Fruit fly (Drosophila melanogaster): ENCODE results near the gene Osi24.

DNA sequence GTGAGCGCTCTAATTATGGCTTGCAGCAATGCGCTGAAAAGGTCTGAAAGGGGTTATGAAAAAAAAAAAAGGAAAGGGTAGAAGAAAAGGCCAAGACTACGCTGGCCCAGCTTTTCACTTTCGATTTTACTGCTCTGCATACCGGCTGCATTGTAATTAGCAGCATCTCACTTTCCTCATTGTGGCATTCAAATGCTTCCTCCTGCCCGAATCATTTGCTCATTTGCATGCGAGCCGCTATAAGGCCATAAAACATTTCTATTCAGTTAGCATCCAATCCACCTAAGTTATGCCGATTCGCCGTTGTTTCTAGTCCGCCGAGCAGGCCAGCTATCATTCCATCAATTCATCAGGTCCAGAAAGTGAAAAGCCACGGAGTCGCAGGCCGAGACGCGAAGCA lies 45.0 kb upstream of the Osi24 start:
- TF ChIP-seq h (optimal IDR thresholded peaks at IDR 0.05) = no peak
- no peak for TF ChIP-seq psq (optimal IDR thresholded peaks at IDR 0.05)
- no peak for TF ChIP-seq ttk (optimal IDR thresholded peaks at IDR 0.05)

Measured in Kc167 (cell line).